Worm (Caenorhabditis elegans): ENCODE measurements around the gene C03B1.9.

Gene C03B1.9

ce11 chrX:6378363-6378762 lies 31.4 kb upstream of the C03B1.9 start:
- TF ChIP-seq drap-1 (GFP tag; optimal IDR thresholded peaks at IDR 0.05) = peak; percentile 65
- peak; percentile 56 for TF ChIP-seq mls-2 (tag; optimal IDR thresholded peaks at IDR 0.05)
- TF ChIP-seq sem-2 (GFP tag; optimal IDR thresholded peaks at IDR 0.05) = no peak
- TF ChIP-seq snpc-4 (tag; optimal IDR thresholded peaks at IDR 0.05) = no peak
- TF ChIP-seq pha-4 (tag; optimal IDR thresholded peaks at IDR 0.05) = peak; percentile 91
- peak; percentile 15 for TF ChIP-seq cnd-1 (tag; optimal IDR thresholded peaks at IDR 0.05)
- TF ChIP-seq hlh-1 (tag; optimal IDR thresholded peaks at IDR 0.05) = peak; percentile 56
- TF ChIP-seq lin-13 (tag; optimal IDR thresholded peaks at IDR 0.05) = peak; percentile 71
- peak; percentile 47 for TF ChIP-seq ham-2 (GFP tag; optimal IDR thresholded peaks at IDR 0.05)
- no peak for TF ChIP-seq ceh-83 (GFP tag; optimal IDR thresholded peaks at IDR 0.05)
- peak; percentile 44 for TF ChIP-seq ces-1 (GFP tag; optimal IDR thresholded peaks at IDR 0.05)
- peak; percentile 62 for TF ChIP-seq mep-1 (tag; optimal IDR thresholded peaks at IDR 0.05)
- no peak for TF ChIP-seq lin-32 (GFP tag; optimal IDR thresholded peaks at IDR 0.05)
- no peak for TF ChIP-seq M03D4.4 (tag; optimal IDR thresholded peaks at IDR 0.05)
- TF ChIP-seq sptf-1 (tag; optimal IDR thresholded peaks at IDR 0.05) = peak; percentile 54
- peak; percentile 36 for TF ChIP-seq unc-120 (tag; optimal IDR thresholded peaks at IDR 0.05; ENCODE audit: poor library complexity, severe bottlenecking)
- TF ChIP-seq lsy-2 (tag; optimal IDR thresholded peaks at IDR 0.05) = peak; percentile 11
- TF ChIP-seq unc-62 (GFP tag; optimal IDR thresholded peaks at IDR 0.05) = no peak
- TF ChIP-seq tbx-8 (GFP tag; optimal IDR thresholded peaks at IDR 0.05) = no peak
- no peak for TF ChIP-seq elt-3 (tag; optimal IDR thresholded peaks at IDR 0.05)
- no peak for TF ChIP-seq nhr-2 (tag; optimal IDR thresholded peaks at IDR 0.05)
- no peak for TF ChIP-seq mab-5 (tag; optimal IDR thresholded peaks at IDR 0.05)
- TF ChIP-seq nhr-28 (tag; optimal IDR thresholded peaks at IDR 0.05) = no peak
- no peak for TF ChIP-seq nhr-12 (tag; optimal IDR thresholded peaks at IDR 0.05)
- TF ChIP-seq nhr-237 (tag; optimal IDR thresholded peaks at IDR 0.05) = peak; percentile 44
- TF ChIP-seq ztf-11 (tag; optimal IDR thresholded peaks at IDR 0.05) = peak; percentile 20

ce11 chrX:6377634-6378288 lies 30.8 kb upstream of the C03B1.9 start, which contains the start of gene lmp-1:
TSS of gene lmp-1 (minus strand) at chrX:6377684.
- TF ChIP-seq elt-1 (tag; optimal IDR thresholded peaks at IDR 0.05; ENCODE audit: borderline replicate concordance, insufficient read depth) = no peak
- no peak for TF ChIP-seq mab-5 (tag; optimal IDR thresholded peaks at IDR 0.05)
- no peak for TF ChIP-seq ztf-11 (tag; optimal IDR thresholded peaks at IDR 0.05)
- no peak for TF ChIP-seq bed-3 (GFP tag; optimal IDR thresholded peaks at IDR 0.05)
- no peak for TF ChIP-seq ceh-43 (GFP tag; optimal IDR thresholded peaks at IDR 0.05)
- no peak for TF ChIP-seq pha-4 (tag; optimal IDR thresholded peaks at IDR 0.05)
- no peak for TF ChIP-seq lin-13 (tag; optimal IDR thresholded peaks at IDR 0.05)
- TF ChIP-seq unc-62 (GFP tag; optimal IDR thresholded peaks at IDR 0.05) = no peak
- TF ChIP-seq snpc-4 (tag; optimal IDR thresholded peaks at IDR 0.05) = no peak
- TF ChIP-seq mep-1 (tag; optimal IDR thresholded peaks at IDR 0.05) = no peak
- TF ChIP-seq unc-120 (tag; optimal IDR thresholded peaks at IDR 0.05; ENCODE audit: poor library complexity, severe bottlenecking) = no peak
- TF ChIP-seq nhr-237 (tag; optimal IDR thresholded peaks at IDR 0.05) = no peak
- no peak for TF ChIP-seq flh-1 (GFP tag; optimal IDR thresholded peaks at IDR 0.05)
- TF ChIP-seq ceh-39 (tag; optimal IDR thresholded peaks at IDR 0.05) = no peak

- TF ChIP-seq ceh-43 (GFP tag; optimal IDR thresholded peaks at IDR 0.05) (no peak), lsy-2 (tag; optimal IDR thresholded peaks at IDR 0.05) (no peak), ceh-39 (tag; optimal IDR thresholded peaks at IDR 0.05) (no peak), sptf-1 (tag; optimal IDR thresholded peaks at IDR 0.05) (no peak), ceh-83 (GFP tag; optimal IDR thresholded peaks at IDR 0.05) (no peak), elt-1 (tag; optimal IDR thresholded peaks at IDR 0.05; ENCODE audit: borderline replicate concordance, insufficient read depth) (no peak), flh-1 (GFP tag; optimal IDR thresholded peaks at IDR 0.05) (no peak), mab-5 (tag; optimal IDR thresholded peaks at IDR 0.05) (no peak)
Observed at ce11 chrX:6374451-6374850, 27.5 kb upstream of the C03B1.9 start, which contains the start of gene C03B1.1. TSS of gene C03B1.1 (plus strand) at chrX:6374751.

DNA sequence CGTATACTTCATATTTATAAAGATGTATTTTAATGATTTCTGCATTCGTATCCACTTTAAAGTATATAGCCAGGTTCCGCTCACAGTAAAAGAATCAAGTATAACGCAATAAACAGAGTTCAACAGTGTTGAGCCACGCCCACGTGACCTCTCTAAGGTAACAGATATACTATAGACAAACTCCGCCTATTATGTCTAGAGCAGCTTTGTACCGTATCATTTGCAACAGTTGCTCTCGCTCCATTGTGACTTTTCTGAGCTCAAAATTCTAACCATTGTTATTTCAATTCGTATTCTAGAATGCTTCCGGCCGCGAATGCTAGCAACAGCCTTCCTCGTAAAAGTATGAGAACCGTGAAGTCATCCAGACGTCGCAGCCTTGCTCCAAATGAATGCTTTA lies 26.4 kb upstream of the C03B1.9 start, which contains the start of gene C03B1.17:
C03B1.17 (plus strand) TSS at position 301 of the 400 bp plus-strand sequence.
- no peak for TF ChIP-seq mab-5 (tag; optimal IDR thresholded peaks at IDR 0.05)
- TF ChIP-seq ceh-39 (tag; optimal IDR thresholded peaks at IDR 0.05) = no peak
- TF ChIP-seq flh-1 (GFP tag; optimal IDR thresholded peaks at IDR 0.05) = no peak
- no peak for TF ChIP-seq ces-1 (GFP tag; optimal IDR thresholded peaks at IDR 0.05)
- no peak for TF ChIP-seq nhr-12 (tag; optimal IDR thresholded peaks at IDR 0.05)
- TF ChIP-seq lsy-2 (tag; optimal IDR thresholded peaks at IDR 0.05) = no peak
- TF ChIP-seq mep-1 (tag; optimal IDR thresholded peaks at IDR 0.05) = no peak

Measured in whole organism, mixed stage, embryonic.